Worm (Caenorhabditis elegans): ENCODE data around the gene F53A10.2.

- TF ChIP-seq nhr-237 (tag; optimal IDR thresholded peaks at IDR 0.05) (no peak), unc-62 (GFP tag; optimal IDR thresholded peaks at IDR 0.05) (no peak), aly-2 (tag; optimal IDR thresholded peaks at IDR 0.05) (no peak)
Measured at ce11 chrII:1271814-1272213, 74.6 kb downstream of the F53A10.2 start, which contains the start of gene srw-66.

All from whole organism, L1 larva.